Fruit fly (Drosophila melanogaster) whole organism, embryonic: ENCODE data around the gene Cand1.

ENCODE experiments used
- CG31224 ChIP-seq: fragments of 200-800 bp; sonication (Bioruptor generic); IDR thresholded peaks from 2 replicates; pipeline ENCODE4 v1.3.6; 2022; ENCODE audit warnings: missing biosample characterization, missing genetic modification characterization
- CG4730 ChIP-seq: fragments of 200-800 bp; sonication (Bioruptor generic); IDR thresholded peaks from 2 replicates; pipeline ENCODE4 v1.3.6; 2022; ENCODE audit warnings: missing biosample characterization, missing genetic modification characterization
- Neu2 ChIP-seq: fragments of 200-800 bp; sonication (Bioruptor generic); optimal IDR thresholded peaks from 3 replicates; lab custom pipeline; 2016; ENCODE audit warnings: missing biosample characterization, missing genetic modification characterization, borderline replicate concordance
- dysf ChIP-seq: fragments of 200-800 bp; sonication (Bioruptor generic); IDR thresholded peaks from 3 replicates; pipeline ENCODE4 v1.3.6; 2022; ENCODE audit warnings: missing biosample characterization, missing genetic modification characterization
- ems ChIP-seq: fragments of 200-800 bp; sonication (Bioruptor generic); optimal IDR thresholded peaks from 3 replicates; lab custom pipeline; 2016; ENCODE audit warnings: missing biosample characterization, missing genetic modification characterization
- ewg ChIP-seq: fragments of 200-800 bp; sonication (Bioruptor generic); optimal IDR thresholded peaks from 3 replicates; lab custom pipeline; 2017; ENCODE audit warnings: mild to moderate bottlenecking, missing biosample characterization, missing genetic modification reagents, missing genetic modification characterization
- pita ChIP-seq: fragments of 200-800 bp; sonication (Bioruptor generic); optimal IDR thresholded peaks from 2 replicates; lab custom pipeline; 2017; ENCODE audit warnings: missing biosample characterization, mild to moderate bottlenecking, missing genetic modification characterization
- sens ChIP-seq: fragments of 200-800 bp; sonication (Bioruptor generic); peaks from one replicate; lab custom pipeline; 2016; ENCODE audit warnings: missing biosample characterization, missing genetic modification characterization

dm6 chr2L:10378631-10379030, 16.1 kb upstream of the Cand1 start:
- TF ChIP-seq pita (no peak), CG31224 (no peak), sens (GFP tag; lab: Kevin White, UChicago) (no peak), CG4730 (GFP tag; lab: Robert Waterston, UW) (no peak), ems (GFP tag; lab: Kevin White, UChicago) (no peak), Neu2 (GFP tag; lab: Kevin White, UChicago) (no peak), ewg (no peak), dysf (GFP tag; lab: Robert Waterston, UW) (no peak)
